Fruit fly (Drosophila melanogaster) S2 (cell line): ENCODE results near the gene CG34180.

ENCODE experiments used
- CG8478 ChIP-seq: fragments of >200 bp; optimal IDR thresholded peaks from 2 replicates; lab custom pipeline; 2018
- CTCF ChIP-seq, 2 experiments: fragments of >200 bp; optimal IDR thresholded peaks; 2 replicates each; lab custom pipeline; 2018

CG34180 gene

DNA sequence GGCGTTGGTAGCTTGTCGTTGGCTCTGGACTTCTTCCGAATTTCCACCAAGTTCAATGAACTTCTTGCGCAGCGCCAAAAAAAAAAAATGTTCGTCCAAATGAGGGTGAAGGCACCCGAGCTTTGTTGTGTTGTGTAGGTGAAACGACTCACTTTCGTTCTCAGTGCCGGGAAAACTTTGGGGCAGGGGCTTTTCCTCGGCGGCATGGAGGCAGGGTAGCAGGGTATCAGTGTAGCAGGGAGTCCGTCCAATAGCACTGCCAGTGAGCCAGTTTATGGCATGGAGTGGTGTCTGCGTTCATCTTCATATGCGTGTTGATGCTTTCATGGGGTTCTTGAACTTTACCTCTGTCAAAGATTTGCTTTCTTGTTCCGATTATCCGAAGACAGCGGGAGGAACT lies 14.0 kb downstream of the CG34180 start:
- TF ChIP-seq CTCF (optimal IDR thresholded peaks at IDR 0.05; lab: Kevin White, UChicago) (no peak), CG8478 (no peak)

dm6 chr2L:6075345-6075744 lies 15.0 kb downstream of the CG34180 start:
- no peak for TF ChIP-seq CG8478
- TF ChIP-seq CTCF (optimal IDR thresholded peaks at IDR 0.05; lab: Kevin White, UChicago) = no peak

DNA sequence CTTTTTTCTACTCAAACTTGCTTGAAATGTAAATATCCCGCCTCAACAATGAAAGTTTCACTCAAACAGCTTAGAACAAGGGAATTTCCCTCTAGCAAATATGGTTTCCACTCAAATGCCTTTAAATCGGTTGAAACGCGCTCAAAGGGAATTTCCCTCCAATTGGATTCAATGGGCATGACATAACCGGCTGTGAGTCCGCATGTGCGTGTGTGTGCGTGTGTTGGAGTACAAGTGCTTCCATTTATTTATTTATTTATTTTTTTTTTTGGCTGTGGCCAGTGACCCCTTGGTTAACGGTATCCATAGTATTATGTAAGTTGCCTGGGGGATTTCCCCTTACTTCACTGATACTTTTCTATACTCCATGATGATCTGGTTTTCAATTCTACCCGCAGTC lies 15.8 kb downstream of the CG34180 start:
- TF ChIP-seq CTCF (optimal IDR thresholded peaks at IDR 0.05; lab: Kevin White, UChicago) = no peak
- no peak for TF ChIP-seq CG8478

DNA sequence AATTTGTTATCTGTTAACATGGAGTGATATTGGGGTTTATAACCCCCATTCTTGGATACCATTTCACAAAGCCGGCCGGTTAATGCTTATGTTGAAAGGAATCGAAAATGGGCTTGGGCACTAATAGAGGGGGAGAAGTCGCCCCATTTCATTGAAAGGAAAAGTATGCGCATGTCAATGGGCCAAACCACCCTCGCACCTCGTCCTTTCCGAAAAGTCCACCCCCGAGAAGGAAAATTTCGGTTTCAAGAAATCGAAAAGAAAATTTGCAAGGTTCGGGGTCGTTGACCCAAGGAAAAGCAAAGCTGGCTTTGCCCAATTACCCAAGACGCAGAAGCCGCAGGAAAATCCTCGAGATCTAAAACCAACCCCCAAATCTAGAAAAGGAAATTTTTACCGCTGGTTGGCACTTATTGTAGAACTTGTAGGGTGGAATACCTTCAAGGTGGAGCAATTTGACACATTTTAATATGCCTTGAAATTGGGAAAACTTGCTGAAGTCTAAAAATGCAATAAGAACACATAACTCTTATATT lies 16.6 kb downstream of the CG34180 start:
- TF ChIP-seq CTCF (optimal IDR thresholded peaks at IDR 0.05; lab: Kevin White, UChicago) (no peak), CG8478 (no peak)

dm6 chr2L:6077632-6078031 lies 17.3 kb downstream of the CG34180 start:
- no peak for TF ChIP-seq CG8478
- no peak for TF ChIP-seq CTCF (optimal IDR thresholded peaks at IDR 0.05; lab: Kevin White, UChicago)

dm6 chr2L:6078757-6079351 lies 18.5 kb downstream of the CG34180 start:
- TF ChIP-seq CG8478 = no peak
- no peak for TF ChIP-seq CTCF (optimal IDR thresholded peaks at IDR 0.05; lab: Kevin White, UChicago)

- TF ChIP-seq CG8478 = no peak
- no peak for TF ChIP-seq CTCF (optimal IDR thresholded peaks at IDR 0.05; lab: Kevin White, UChicago)
Measured at dm6 chr2L:6080329-6080728, 20.0 kb downstream of the CG34180 start.

DNA sequence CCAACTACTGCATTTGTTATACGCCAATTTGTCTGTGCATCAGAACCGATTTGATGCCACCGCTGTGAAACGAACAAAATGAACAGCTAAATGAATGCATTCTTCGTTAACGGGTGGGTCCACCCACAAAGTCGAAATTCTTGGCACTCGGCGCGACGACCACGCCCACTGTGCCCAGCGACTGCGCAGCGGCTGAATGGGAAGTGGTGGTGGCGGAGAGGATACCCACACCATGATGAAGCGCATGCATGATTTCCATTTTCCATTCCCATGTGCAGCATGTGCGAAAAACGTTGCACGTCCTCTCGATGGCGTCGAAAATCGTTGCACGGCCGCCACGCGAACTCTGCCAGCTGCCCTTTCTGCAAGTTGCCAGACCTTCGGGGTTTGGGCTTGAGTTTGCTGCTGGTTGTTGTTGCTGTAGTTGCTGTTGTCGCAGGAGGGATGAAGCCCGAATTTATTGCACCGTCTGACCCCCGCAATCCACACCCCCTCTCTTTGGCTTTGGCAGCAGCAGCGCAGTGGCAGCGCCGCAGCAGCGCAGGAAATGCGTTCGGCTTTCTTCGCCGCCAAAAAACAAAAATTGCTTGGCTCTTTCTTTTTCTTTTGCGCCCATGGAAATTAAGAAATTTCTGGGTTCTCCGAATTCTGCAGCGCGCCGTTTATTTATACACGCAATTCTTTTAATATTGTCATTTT lies 21.0 kb downstream of the CG34180 start:
- TF ChIP-seq CTCF (optimal IDR thresholded peaks at IDR 0.05; lab: Kevin White, UChicago) (no peak), CG8478 (no peak)

DNA sequence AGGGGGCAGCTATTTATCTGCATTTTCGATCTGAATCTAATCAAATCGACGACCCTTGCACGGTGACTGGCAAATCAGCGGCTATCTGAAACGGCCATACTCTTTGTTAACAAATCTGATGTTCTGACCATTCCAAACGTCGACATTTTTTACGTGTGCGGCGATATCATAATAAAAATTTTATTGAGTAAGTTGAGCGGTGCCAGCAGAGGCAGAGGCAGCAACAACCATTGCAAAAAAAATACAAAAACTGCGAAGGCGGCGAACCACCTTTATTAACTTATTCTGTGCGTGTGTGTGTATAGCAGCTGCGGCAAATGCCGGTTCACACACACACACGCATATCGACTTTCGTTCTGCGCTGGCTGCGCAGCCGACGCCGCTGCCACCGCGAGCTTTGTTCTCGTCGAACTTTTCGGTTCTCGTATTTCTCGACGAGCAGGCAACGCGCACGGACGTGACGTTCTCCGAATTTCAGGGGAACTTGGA lies 21.9 kb downstream of the CG34180 start, which contains the start of gene Kr-h1:
Gene Kr-h1, plus strand, starts transcription at position 447 of the 489 bp plus-strand sequence.
- TF ChIP-seq CTCF (optimal IDR thresholded peaks at IDR 0.05; lab: Kevin White, UChicago) = no peak
- TF ChIP-seq CG8478 = no peak

DNA sequence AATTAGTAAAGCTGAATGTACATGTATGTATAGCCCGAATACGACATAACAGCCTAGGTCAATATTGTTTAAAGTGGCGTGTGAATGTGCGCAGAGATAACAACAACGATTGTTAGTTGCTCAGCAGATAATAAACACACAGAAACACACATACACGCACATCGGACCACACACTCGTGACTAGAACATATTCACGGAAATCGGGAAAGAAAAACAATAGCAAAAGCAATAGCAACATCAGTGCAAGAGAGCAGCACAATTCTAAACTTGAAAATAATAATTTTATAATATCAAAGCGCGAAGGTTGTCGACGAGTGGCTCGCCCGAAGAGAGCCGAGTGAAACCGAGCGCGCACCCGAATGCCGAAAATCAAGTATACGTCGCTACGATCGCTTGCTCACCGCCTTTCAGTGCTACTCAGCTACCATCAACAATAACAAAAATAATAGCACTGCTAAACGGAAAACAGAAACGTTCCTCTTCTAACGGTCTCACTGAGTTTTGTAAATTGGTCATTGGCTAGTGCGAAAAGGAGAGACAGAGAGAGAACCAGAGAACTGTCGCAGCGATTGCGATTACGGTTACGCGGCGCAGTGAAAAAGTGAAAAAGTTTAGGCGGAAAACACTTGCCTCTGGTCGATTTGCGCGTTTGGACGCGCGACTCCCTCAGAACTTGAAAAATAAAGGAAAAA lies 22.8 kb downstream of the CG34180 start:
- TF ChIP-seq CTCF (optimal IDR thresholded peaks at IDR 0.05; lab: Kevin White, UChicago) (no peak), CG8478 (no peak)

- TF ChIP-seq CTCF (optimal IDR thresholded peaks at IDR 0.05; lab: Kevin White, UChicago) (no peak), CG8478 (no peak)
Measured at dm6 chr2L:6084694-6085093, 24.4 kb downstream of the CG34180 start.

- TF ChIP-seq CTCF (optimal IDR thresholded peaks at IDR 0.05; lab: Kevin White, UChicago) = no peak
Measured at dm6 chr2L:6085733-6086317, 25.5 kb downstream of the CG34180 start.

dm6 chr2L:6086771-6087170 lies 26.5 kb downstream of the CG34180 start:
- TF ChIP-seq CTCF (optimal IDR thresholded peaks at IDR 0.05; lab: Kevin White, UChicago) (no peak), CG8478 (no peak)

- TF ChIP-seq CTCF (optimal IDR thresholded peaks at IDR 0.05; lab: Kevin White, UChicago) = no peak
- TF ChIP-seq CG8478 = no peak
Measured at dm6 chr2L:6087685-6088084, 27.4 kb downstream of the CG34180 start.
